Worm (Caenorhabditis elegans): ENCODE measurements around the gene E02H1.6.

E02H1.6 gene

DNA sequence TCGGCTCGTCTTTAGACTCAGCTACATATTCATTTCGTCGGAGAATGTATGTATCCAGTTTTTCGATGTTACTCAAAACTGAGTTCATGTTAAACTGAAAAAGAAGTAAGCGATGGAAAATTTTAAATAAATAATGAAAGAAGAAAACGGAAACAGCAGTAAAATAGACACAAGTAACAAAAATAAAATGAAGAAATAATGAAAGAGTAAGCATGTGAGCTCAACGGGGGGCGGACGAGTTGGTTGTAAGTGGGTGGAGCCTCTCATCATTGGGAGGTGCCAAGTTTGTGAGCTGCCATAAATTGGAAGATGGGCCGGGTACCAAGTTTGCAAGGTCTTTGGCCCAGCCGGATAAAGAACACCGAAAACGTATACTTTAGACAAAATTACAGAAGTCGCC, 13.0 kb upstream of the E02H1.6 start, which contains the start of gene wee-1.1:
Gene wee-1.1 (minus strand): TSS at position 101 of the 400 bp plus-strand sequence.
- no peak for TF ChIP-seq hmg-4 (GFP tag; optimal IDR thresholded peaks at IDR 0.05)
- no peak for TF ChIP-seq sea-1 (GFP tag; conservative IDR thresholded peaks at IDR 0.05)
- TF ChIP-seq F13C5.2 (tag; optimal IDR thresholded peaks at IDR 0.05), result no peak
- no peak for TF ChIP-seq flt-1 (GFP tag; IDR thresholded peaks at IDR 0.05)
- no peak for TF ChIP-seq B0310.2 (tag; optimal IDR thresholded peaks at IDR 0.05)
- TF ChIP-seq scrt-1 (GFP tag; IDR thresholded peaks at IDR 0.05), result no peak
- TF ChIP-seq ets-7 (tag; optimal IDR thresholded peaks at IDR 0.05), result no peak
- no peak for TF ChIP-seq ceh-36 (tag; optimal IDR thresholded peaks at IDR 0.05)
- TF ChIP-seq ama-1 (optimal IDR thresholded peaks at IDR 0.05), result no peak
- no peak for TF ChIP-seq hnd-1 (tag; optimal IDR thresholded peaks at IDR 0.05)
- no peak for TF ChIP-seq ceh-13 (GFP tag; optimal IDR thresholded peaks at IDR 0.05)

DNA sequence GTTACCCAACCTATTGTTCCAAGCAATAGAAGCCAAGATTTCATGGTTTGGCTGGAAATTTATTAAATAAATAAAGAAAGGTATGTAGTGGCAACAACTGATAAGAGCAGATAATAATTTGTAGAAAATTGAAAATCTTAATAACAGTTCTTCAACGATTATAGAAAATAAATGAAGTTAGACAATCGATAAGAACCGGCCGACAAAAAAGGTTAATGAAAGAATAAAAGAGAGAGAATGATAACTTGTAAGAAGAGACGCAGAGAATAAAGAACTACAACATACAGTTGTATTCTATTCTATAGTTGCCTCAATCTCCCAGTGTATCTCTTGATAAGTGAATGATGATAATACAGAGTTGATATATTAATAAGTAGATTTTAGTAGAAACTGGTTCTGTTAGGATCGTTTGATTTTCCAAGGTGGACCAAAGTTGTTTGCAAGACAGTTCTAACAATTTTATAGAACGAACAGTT, 9.7 kb upstream of the E02H1.6 start, which contains the start of gene ugt-58:
Gene ugt-58 (minus strand): TSS at position 51 of the 476 bp plus-strand sequence.
- TF ChIP-seq flt-1 (GFP tag; IDR thresholded peaks at IDR 0.05) (no peak), hnd-1 (tag; optimal IDR thresholded peaks at IDR 0.05) (no peak), hmg-4 (GFP tag; optimal IDR thresholded peaks at IDR 0.05) (no peak), scrt-1 (GFP tag; IDR thresholded peaks at IDR 0.05) (no peak), tra-4 (tag; optimal IDR thresholded peaks at IDR 0.05) (no peak), tbx-37 (GFP tag; conservative IDR thresholded peaks at IDR 0.05) (no peak), ets-7 (tag; optimal IDR thresholded peaks at IDR 0.05) (no peak), hmbx-1 (tag; optimal IDR thresholded peaks at IDR 0.05) (no peak), ceh-36 (tag; optimal IDR thresholded peaks at IDR 0.05) (no peak), B0310.2 (tag; optimal IDR thresholded peaks at IDR 0.05) (no peak), F13C5.2 (tag; optimal IDR thresholded peaks at IDR 0.05) (no peak), ceh-13 (GFP tag; optimal IDR thresholded peaks at IDR 0.05) (no peak), sea-1 (GFP tag; conservative IDR thresholded peaks at IDR 0.05) (no peak), ama-1 (optimal IDR thresholded peaks at IDR 0.05) (no peak), aly-1 (tag; optimal IDR thresholded peaks at IDR 0.05) (no peak), pes-1 (GFP tag; IDR thresholded peaks at IDR 0.05) (no peak), tbx-11 (GFP tag; IDR thresholded peaks at IDR 0.05) (no peak)

DNA sequence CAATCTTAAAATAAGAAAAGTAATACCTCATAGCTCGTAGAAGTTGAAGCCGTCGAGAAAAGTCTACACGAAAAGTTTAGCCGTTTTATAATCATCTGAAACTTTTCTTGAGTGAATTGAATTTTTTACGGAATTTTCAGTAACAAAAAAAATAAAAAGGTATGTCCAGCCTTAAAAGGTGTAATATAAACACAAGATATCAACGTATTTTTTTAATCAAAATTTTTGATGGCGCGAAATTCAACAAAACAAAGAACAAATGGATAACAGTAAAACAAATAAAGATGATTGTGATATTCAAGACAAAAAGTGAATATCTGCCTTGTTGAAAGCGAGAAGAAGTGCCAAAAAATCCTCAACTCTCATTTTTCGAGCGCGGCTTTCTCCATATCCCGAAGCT, 6.8 kb upstream of the E02H1.6 start, which contains the start of gene eral-1:
Gene eral-1 (minus strand): TSS at position 101 of the 400 bp plus-strand sequence.
- TF ChIP-seq hnd-1 (tag; optimal IDR thresholded peaks at IDR 0.05) (no peak), hmbx-1 (tag; optimal IDR thresholded peaks at IDR 0.05) (no peak), ceh-13 (GFP tag; optimal IDR thresholded peaks at IDR 0.05) (no peak), ets-7 (tag; optimal IDR thresholded peaks at IDR 0.05) (no peak), tbx-37 (GFP tag; conservative IDR thresholded peaks at IDR 0.05) (no peak), hmg-4 (GFP tag; optimal IDR thresholded peaks at IDR 0.05) (no peak), scrt-1 (GFP tag; IDR thresholded peaks at IDR 0.05) (no peak)

DNA sequence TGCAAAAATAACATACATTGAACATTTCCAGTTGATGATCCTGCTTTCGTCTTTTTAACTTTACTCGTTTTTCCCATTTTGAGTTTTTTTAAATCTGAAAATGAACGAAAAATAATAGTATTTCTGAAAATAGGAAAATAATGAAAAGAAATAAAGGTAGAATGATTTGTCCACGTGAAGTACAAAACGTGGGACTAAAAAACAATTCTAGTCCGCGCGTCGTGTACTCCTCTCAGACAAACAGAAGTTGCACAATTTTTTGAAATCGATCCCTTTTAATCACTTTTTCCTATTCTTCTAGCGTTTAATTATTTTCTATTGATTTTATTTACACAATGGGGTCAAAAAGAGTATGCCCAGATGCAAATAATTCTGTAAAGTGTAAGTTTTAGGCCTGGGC, 5.4 kb upstream of the E02H1.6 start, which contains the start of the genes E02H1.1 and tag-124:
Gene E02H1.1 (minus strand): TSS at position 94 of the 400 bp plus-strand sequence.
Gene tag-124 (plus strand): TSS at position 222 of the 400 bp plus-strand sequence.
- TF ChIP-seq F13C5.2 (tag; optimal IDR thresholded peaks at IDR 0.05) (peak; percentile 43), tbx-37 (GFP tag; conservative IDR thresholded peaks at IDR 0.05) (peak; percentile 78), aly-1 (tag; optimal IDR thresholded peaks at IDR 0.05) (no peak)

DNA sequence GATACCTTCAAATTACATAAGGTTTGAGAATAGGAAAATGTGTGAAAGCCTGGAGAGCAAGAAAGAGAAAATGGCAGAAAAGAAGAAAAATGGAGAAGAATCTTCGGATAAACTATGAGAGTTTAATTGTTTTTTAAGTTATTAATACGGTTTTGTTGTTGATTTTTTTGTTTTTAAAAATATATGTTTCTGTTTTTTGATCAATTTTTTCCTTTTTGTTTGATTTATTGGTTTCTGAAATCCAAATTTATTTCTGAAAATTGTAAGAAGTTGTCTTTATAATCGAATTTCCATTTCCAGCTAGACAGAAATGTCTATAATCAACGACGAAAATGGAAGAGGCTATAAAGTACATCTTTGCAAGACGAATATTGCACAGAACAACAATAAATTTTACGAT, 3.8 kb upstream of the E02H1.6 start, which contains the start of gene parp-2:
Gene parp-2 (plus strand): TSS at position 301 of the 400 bp plus-strand sequence.
- TF ChIP-seq ets-7 (tag; optimal IDR thresholded peaks at IDR 0.05) (no peak), hmg-4 (GFP tag; optimal IDR thresholded peaks at IDR 0.05) (no peak), scrt-1 (GFP tag; IDR thresholded peaks at IDR 0.05) (no peak), ama-1 (optimal IDR thresholded peaks at IDR 0.05) (no peak), hnd-1 (tag; optimal IDR thresholded peaks at IDR 0.05) (no peak), sea-1 (GFP tag; conservative IDR thresholded peaks at IDR 0.05) (no peak), B0310.2 (tag; optimal IDR thresholded peaks at IDR 0.05) (no peak), flt-1 (GFP tag; IDR thresholded peaks at IDR 0.05) (no peak), hmbx-1 (tag; optimal IDR thresholded peaks at IDR 0.05) (no peak), aly-1 (tag; optimal IDR thresholded peaks at IDR 0.05) (no peak), F13C5.2 (tag; optimal IDR thresholded peaks at IDR 0.05) (no peak), tra-4 (tag; optimal IDR thresholded peaks at IDR 0.05) (no peak), tbx-11 (GFP tag; IDR thresholded peaks at IDR 0.05) (no peak), ceh-13 (GFP tag; optimal IDR thresholded peaks at IDR 0.05) (no peak), pes-1 (GFP tag; IDR thresholded peaks at IDR 0.05) (no peak), tbx-37 (GFP tag; conservative IDR thresholded peaks at IDR 0.05) (no peak), ceh-36 (tag; optimal IDR thresholded peaks at IDR 0.05) (no peak)

DNA sequence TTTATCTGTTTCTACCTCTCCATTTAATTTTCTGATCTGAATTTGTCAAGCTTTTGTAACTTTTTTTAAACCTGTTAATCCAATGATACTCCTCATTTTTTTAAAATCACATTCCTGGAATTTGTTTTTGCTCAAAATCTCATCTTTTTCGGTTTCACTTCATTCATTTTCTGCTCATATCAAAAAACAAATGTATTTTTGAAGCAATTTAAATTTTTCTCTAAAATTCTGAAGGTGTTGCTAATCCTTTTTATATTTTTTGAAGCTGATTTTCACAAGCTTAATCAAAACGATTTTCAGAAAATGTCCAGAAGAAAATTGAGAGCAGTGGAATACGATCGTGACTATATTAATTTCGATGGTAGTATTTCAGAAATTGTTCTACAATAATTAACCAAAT, 1.6 kb upstream of the E02H1.6 start, which contains the start of gene E02H1.5:
Gene E02H1.5 (plus strand): TSS at position 301 of the 400 bp plus-strand sequence.
- TF ChIP-seq ceh-36 (tag; optimal IDR thresholded peaks at IDR 0.05) (no peak), scrt-1 (GFP tag; IDR thresholded peaks at IDR 0.05) (no peak), flt-1 (GFP tag; IDR thresholded peaks at IDR 0.05) (no peak), B0310.2 (tag; optimal IDR thresholded peaks at IDR 0.05) (no peak)

DNA sequence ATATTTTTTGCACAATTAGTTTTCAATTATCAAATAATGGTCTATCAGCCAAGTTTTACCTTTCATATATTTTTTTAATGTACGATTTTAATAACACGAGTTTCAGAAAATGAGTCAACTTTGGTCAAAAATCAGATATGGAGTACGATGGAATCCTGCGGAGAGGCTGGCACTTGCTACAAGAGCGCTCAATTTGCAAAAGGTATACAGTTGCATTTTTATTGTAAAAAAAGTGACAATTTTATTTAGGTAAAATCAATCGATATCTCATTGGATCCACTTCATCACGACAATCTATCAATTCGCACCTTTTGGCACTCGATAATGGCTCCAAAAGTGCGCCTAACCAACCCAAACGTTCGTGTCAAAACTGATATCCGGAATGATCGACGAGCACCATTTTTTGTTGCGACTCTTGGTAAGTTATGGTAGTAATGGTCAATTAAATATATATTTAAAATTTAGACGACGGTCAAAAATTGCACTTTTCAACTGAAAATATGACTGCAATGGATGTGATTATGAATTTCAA, 1.1 kb downstream of the E02H1.6 start, which contains the start of gene mrpl-53:
Gene mrpl-53 (plus strand): TSS at position 107 of the 532 bp plus-strand sequence.
- TF ChIP-seq pes-1 (GFP tag; IDR thresholded peaks at IDR 0.05) (no peak), aly-1 (tag; optimal IDR thresholded peaks at IDR 0.05) (no peak), hmbx-1 (tag; optimal IDR thresholded peaks at IDR 0.05) (no peak), tbx-37 (GFP tag; conservative IDR thresholded peaks at IDR 0.05) (no peak), ceh-13 (GFP tag; optimal IDR thresholded peaks at IDR 0.05) (no peak), scrt-1 (GFP tag; IDR thresholded peaks at IDR 0.05) (no peak), hmg-4 (GFP tag; optimal IDR thresholded peaks at IDR 0.05) (no peak), ama-1 (optimal IDR thresholded peaks at IDR 0.05) (no peak), sea-1 (GFP tag; conservative IDR thresholded peaks at IDR 0.05) (no peak), F13C5.2 (tag; optimal IDR thresholded peaks at IDR 0.05) (no peak), flt-1 (GFP tag; IDR thresholded peaks at IDR 0.05) (no peak), B0310.2 (tag; optimal IDR thresholded peaks at IDR 0.05) (no peak), tra-4 (tag; optimal IDR thresholded peaks at IDR 0.05) (no peak), ceh-36 (tag; optimal IDR thresholded peaks at IDR 0.05) (no peak), ets-7 (tag; optimal IDR thresholded peaks at IDR 0.05) (no peak), hnd-1 (tag; optimal IDR thresholded peaks at IDR 0.05) (no peak), tbx-11 (GFP tag; IDR thresholded peaks at IDR 0.05) (no peak)
